Worm (Caenorhabditis elegans) whole organism, L2 larva: Measurements from ENCODE around the gene ife-5.

Experiments used
- R02D3.7 ChIP-seq: fragments of 150-350 bp; optimal IDR thresholded peaks from 2 replicates; lab custom pipeline; 2014; ENCODE audit warnings: missing biosample characterization, missing genetic modification characterization
- Y55F3AM.14 ChIP-seq: fragments of 200-800 bp; sonication (Bioruptor generic); optimal IDR thresholded peaks from 2 replicates; lab custom pipeline; 2018; ENCODE audit warnings: mild to moderate bottlenecking, missing genetic modification characterization, missing compliant biosample characterization
- dmd-4 ChIP-seq: sonication (generic microtip); optimal IDR thresholded peaks from 2 replicates; lab custom pipeline; 2017; ENCODE audit warnings: missing biosample characterization, missing genetic modification characterization
- elt-1 ChIP-seq: fragments of 150-350 bp; optimal IDR thresholded peaks from 2 replicates; lab custom pipeline; 2014; ENCODE audit warnings: missing biosample characterization, missing genetic modification characterization
- lin-39 ChIP-seq: fragments of 150-350 bp; optimal IDR thresholded peaks from 2 replicates; lab custom pipeline; 2014; ENCODE audit warnings: missing biosample characterization, missing genetic modification reagents, missing genetic modification characterization
- lsy-2 ChIP-seq, 2 experiments: fragments of 150-350 bp in 1 of 2; sonication (generic microtip) in 1 of 2; optimal IDR thresholded peaks; 2 replicates each; lab custom pipeline; 2014 to 2017; ENCODE audit warnings: missing biosample characterization in 2 of 2, missing genetic modification characterization in 2 of 2
- nhr-11 ChIP-seq: fragments of 150-350 bp; optimal IDR thresholded peaks from 2 replicates; lab custom pipeline; 2014; ENCODE audit warnings: missing biosample characterization, missing genetic modification characterization
- nhr-23 ChIP-seq: fragments of 150-350 bp; optimal IDR thresholded peaks from 2 replicates; lab custom pipeline; 2014; ENCODE audit warnings: missing biosample characterization, missing genetic modification reagents, missing genetic modification characterization
- unc-39 ChIP-seq: fragments of 150-350 bp; optimal IDR thresholded peaks from 2 replicates; lab custom pipeline; 2014; ENCODE audit warnings: missing biosample characterization, missing genetic modification characterization

DNA sequence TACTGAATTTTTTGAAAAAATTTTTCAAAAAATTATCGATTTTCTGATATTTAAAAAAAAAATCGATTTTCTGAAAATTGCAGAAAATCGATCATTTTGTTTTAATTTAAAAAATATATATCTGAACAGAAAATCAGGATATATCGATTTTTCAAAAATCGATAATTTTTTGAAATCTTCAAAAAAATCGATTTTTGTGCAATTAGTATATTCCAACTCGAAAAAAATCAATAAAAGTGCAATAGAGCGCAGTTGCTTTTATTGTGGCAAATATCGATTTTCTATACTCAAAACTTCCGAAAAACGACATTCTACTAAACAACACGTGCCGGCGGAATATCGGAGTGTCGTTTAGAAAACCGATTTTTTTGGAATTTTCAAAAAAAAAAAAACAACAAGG lies 20.2 kb downstream of the ife-5 start:
- TF ChIP-seq dmd-4 (tag; lab: Kevin White, UChicago) (no peak), R02D3.7 (tag; lab: Kevin White, UChicago) (no peak), Y55F3AM.14 (GFP tag; lab: Kevin White, UChicago) (no peak), nhr-11 (no peak), lin-39 (tag; lab: Kevin White, UChicago) (no peak), elt-1 (no peak), unc-39 (tag; lab: Kevin White, UChicago) (no peak), lsy-2 (tag; optimal IDR thresholded peaks at IDR 0.05; lab: Kevin White, UChicago) (no peak), nhr-23 (tag; lab: Kevin White, UChicago) (no peak)
